Worm (Caenorhabditis elegans): ENCODE data around the gene F58F12.12.

F58F12.12 gene

ce11 chrII:6345195-6346158 lies 35.5 kb upstream of the F58F12.12 start, which contains the start of gene C32D5.8 (continued):
- TF ChIP-seq irx-1 (tag; optimal IDR thresholded peaks at IDR 0.05) (no peak), nhr-237 (tag; optimal IDR thresholded peaks at IDR 0.05) (no peak), nhr-71 (tag; optimal IDR thresholded peaks at IDR 0.05) (peak; percentile 26), fkh-10 (GFP tag; optimal IDR thresholded peaks at IDR 0.05) (no peak), lin-15B (tag; optimal IDR thresholded peaks at IDR 0.05) (no peak), efl-3 (GFP tag; optimal IDR thresholded peaks at IDR 0.05) (no peak), Y116A8C.19 (tag; optimal IDR thresholded peaks at IDR 0.05; ENCODE audit: borderline replicate concordance) (no peak), snu-23 (GFP tag; optimal IDR thresholded peaks at IDR 0.05) (peak; percentile 28), ets-5 (GFP tag; IDR thresholded peaks at IDR 0.05) (no peak), isw-1 (GFP tag; IDR thresholded peaks at IDR 0.05) (no peak), elt-3 (tag; optimal IDR thresholded peaks at IDR 0.05) (peak in 1 of 6 experiments; percentile 21), unc-30 (tag; optimal IDR thresholded peaks at IDR 0.05) (no peak), ceh-63 (GFP tag; optimal IDR thresholded peaks at IDR 0.05) (no peak), hpl-2 (GFP tag; optimal IDR thresholded peaks at IDR 0.05) (no peak), tbx-2 (tag; optimal IDR thresholded peaks at IDR 0.05) (no peak), C04F5.9 (tag; optimal IDR thresholded peaks at IDR 0.05) (no peak), lir-3 (tag; optimal IDR thresholded peaks at IDR 0.05; ENCODE audit: poor library complexity) (no peak), pqm-1 (tag; optimal IDR thresholded peaks at IDR 0.05) (no peak), lsy-2 (tag; optimal IDR thresholded peaks at IDR 0.05) (no peak), elt-2 (tag; optimal IDR thresholded peaks at IDR 0.05) (peak; percentile 13), grh-1 (GFP tag; IDR thresholded peaks at IDR 0.05) (0 out of 2 replicates have a peak, but pooled peaks have one; percentile 8), dsc-1 (tag; optimal IDR thresholded peaks at IDR 0.05) (no peak), skn-1 (tag; optimal IDR thresholded peaks at IDR 0.05) (no peak), nhr-76 (tag; optimal IDR thresholded peaks at IDR 0.05) (no peak), ceh-82 (tag; optimal IDR thresholded peaks at IDR 0.05) (no peak), zip-4 (GFP tag; optimal IDR thresholded peaks at IDR 0.05) (no peak), nhr-28 (tag; optimal IDR thresholded peaks at IDR 0.05) (no peak), nhr-20 (tag; optimal IDR thresholded peaks at IDR 0.05) (peak; percentile 47), pag-3 (tag; optimal IDR thresholded peaks at IDR 0.05; ENCODE audit: borderline replicate concordance, insufficient read depth) (no peak), mab-9 (GFP tag; IDR thresholded peaks at IDR 0.05) (no peak), aha-1 (tag; optimal IDR thresholded peaks at IDR 0.05) (no peak), aly-2 (tag; optimal IDR thresholded peaks at IDR 0.05) (no peak), nhr-11 (tag; optimal IDR thresholded peaks at IDR 0.05) (no peak), snpc-4 (tag; optimal IDR thresholded peaks at IDR 0.05) (no peak), C16A3.4 (tag; optimal IDR thresholded peaks at IDR 0.05) (no peak), efl-1 (optimal IDR thresholded peaks at IDR 0.05) (no peak), efl-1 (GFP tag; optimal IDR thresholded peaks at IDR 0.05 in 1 of 2) (peak in 1 of 2 experiments; percentile 79), lin-39 (tag; optimal IDR thresholded peaks at IDR 0.05) (no peak), ztf-11 (tag; optimal IDR thresholded peaks at IDR 0.05) (no peak), ceh-88 (GFP tag; IDR thresholded peaks at IDR 0.05) (no peak), vab-15 (tag; optimal IDR thresholded peaks at IDR 0.05) (no peak), egl-27 (tag; optimal IDR thresholded peaks at IDR 0.05) (no peak), C34B4.2 (tag; optimal IDR thresholded peaks at IDR 0.05) (no peak), sup-37 (GFP tag; optimal IDR thresholded peaks at IDR 0.05) (no peak), F16B12.6 (tag; optimal IDR thresholded peaks at IDR 0.05) (no peak), lin-13 (GFP tag; optimal IDR thresholded peaks at IDR 0.05) (no peak), zag-1 (tag; optimal IDR thresholded peaks at IDR 0.05) (no peak), unc-62 (GFP tag; optimal IDR thresholded peaks at IDR 0.05) (no peak), tlp-1 (tag; optimal IDR thresholded peaks at IDR 0.05) (no peak), unc-130 (tag; optimal IDR thresholded peaks at IDR 0.05) (no peak), fkh-4 (tag; optimal IDR thresholded peaks at IDR 0.05; ENCODE audit: borderline replicate concordance) (no peak)
